Worm (Caenorhabditis elegans): ENCODE results near the gene lys-1.

The lys-1 gene

ce11 chrV:10292819-10293357 is 15.2 kb downstream of the lys-1 start, which contains the start of gene col-149 (continued):
- TF ChIP-seq ceh-44 (GFP tag; IDR thresholded peaks at IDR 0.05) (no peak), F26F4.8 (GFP tag; conservative IDR thresholded peaks at IDR 0.05) (no peak), nhr-28 (tag; optimal IDR thresholded peaks at IDR 0.05) (peak; percentile 81), ztf-11 (tag; optimal IDR thresholded peaks at IDR 0.05) (no peak), mep-1 (tag; optimal IDR thresholded peaks at IDR 0.05) (no peak), lir-3 (tag; optimal IDR thresholded peaks at IDR 0.05) (no peak), ceh-62 (tag; optimal IDR thresholded peaks at IDR 0.05) (no peak), lin-29 (GFP tag; IDR thresholded peaks at IDR 0.05) (no peak), nhr-102 (tag; optimal IDR thresholded peaks at IDR 0.05) (no peak), dve-1 (tag; optimal IDR thresholded peaks at IDR 0.05; ENCODE audit: insufficient read depth) (no peak), tra-1 (GFP tag; IDR thresholded peaks at IDR 0.05) (no peak), ceh-20 (GFP tag; IDR thresholded peaks at IDR 0.05) (no peak), nhr-41 (GFP tag; IDR thresholded peaks at IDR 0.05) (no peak), rbr-2 (tag; optimal IDR thresholded peaks at IDR 0.05) (no peak), unc-130 (GFP tag; optimal IDR thresholded peaks at IDR 0.05) (no peak), lin-15B (tag; optimal IDR thresholded peaks at IDR 0.05) (no peak), set-16 (GFP tag; IDR thresholded peaks at IDR 0.05) (no peak), lin-39 (tag; optimal IDR thresholded peaks at IDR 0.05) (no peak), ceh-28 (tag; optimal IDR thresholded peaks at IDR 0.05) (no peak), D1046.2 (GFP tag; IDR thresholded peaks at IDR 0.05) (peak; percentile 6; the same call in 1 of the 2 replicates), ceh-32 (tag; optimal IDR thresholded peaks at IDR 0.05; ENCODE audit: poor library complexity) (no peak), zag-1 (tag; optimal IDR thresholded peaks at IDR 0.05) (no peak), nhr-42 (GFP tag; IDR thresholded peaks at IDR 0.05) (no peak)

- no peak for TF ChIP-seq Y48G9A.11 (GFP tag; IDR thresholded peaks at IDR 0.05)
- no peak for TF ChIP-seq ztf-7 (tag; optimal IDR thresholded peaks at IDR 0.05)
- TF ChIP-seq ceh-28 (tag; optimal IDR thresholded peaks at IDR 0.05), result no peak
- no peak for TF ChIP-seq ceh-82 (tag; optimal IDR thresholded peaks at IDR 0.05)
- no peak for TF ChIP-seq nhr-48 (tag; optimal IDR thresholded peaks at IDR 0.05)
- no peak for TF ChIP-seq mdl-1 (tag; optimal IDR thresholded peaks at IDR 0.05)
- no peak for TF ChIP-seq hlh-11 (tag; optimal IDR thresholded peaks at IDR 0.05)
- TF ChIP-seq nhr-25 (tag; optimal IDR thresholded peaks at IDR 0.05; ENCODE audit: borderline replicate concordance, insufficient read depth), result no peak
- TF ChIP-seq nhr-28 (tag; optimal IDR thresholded peaks at IDR 0.05), result no peak
- TF ChIP-seq ctbp-1 (GFP tag; IDR thresholded peaks at IDR 0.05), result no peak
- TF ChIP-seq tra-1 (GFP tag; IDR thresholded peaks at IDR 0.05), result no peak
Observed at ce11 chrV:10294549-10294948, 16.8 kb downstream of the lys-1 start, which contains the start of gene col-150. col-150 (minus strand) TSS chrV:10294649.

DNA sequence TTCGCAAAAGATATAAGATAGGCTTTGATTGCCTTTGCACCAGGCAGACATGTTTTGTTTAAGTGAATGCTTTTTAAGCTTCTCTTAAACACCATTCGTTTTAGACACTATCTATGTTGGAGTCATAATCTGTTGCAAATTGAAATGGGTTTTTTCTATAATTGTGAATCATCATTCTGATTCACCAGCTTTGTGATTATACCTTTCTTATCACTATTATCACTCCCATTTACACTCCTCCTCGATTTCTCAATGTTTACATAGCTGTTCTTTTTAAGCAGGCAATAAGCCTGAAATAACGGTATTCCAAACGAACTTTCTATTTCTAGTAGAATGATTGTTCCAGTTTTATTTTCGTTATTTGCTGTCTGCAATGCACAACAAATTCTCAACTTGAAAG is 19.4 kb downstream of the lys-1 start, which contains the start of gene B0024.4:
Gene B0024.4 (plus strand): TSS at position 301 of the 400 bp plus-strand sequence.
- TF ChIP-seq unc-62 (GFP tag; optimal IDR thresholded peaks at IDR 0.05 in 1 of 2), result peak in 1 of 2 experiments; percentile 20
- no peak for TF ChIP-seq unc-62 (tag; optimal IDR thresholded peaks at IDR 0.05)
- peak; percentile 15 for TF ChIP-seq pqm-1 (tag; optimal IDR thresholded peaks at IDR 0.05)
- no peak for TF ChIP-seq egl-43 (GFP tag; IDR thresholded peaks at IDR 0.05)

ce11 chrV:10307283-10307682 is 29.6 kb downstream of the lys-1 start, which contains the start of gene che-12:
che-12 (minus strand) TSS chrV:10307383.
- no peak for TF ChIP-seq dve-1 (tag; optimal IDR thresholded peaks at IDR 0.05; ENCODE audit: insufficient read depth)
- no peak for TF ChIP-seq fos-1 (tag; optimal IDR thresholded peaks at IDR 0.05)
- no peak for TF ChIP-seq mes-2 (tag; optimal IDR thresholded peaks at IDR 0.05; ENCODE audit: poor library complexity, severe bottlenecking)
- no peak for TF ChIP-seq nhr-11 (tag; optimal IDR thresholded peaks at IDR 0.05)
- TF ChIP-seq lin-15B (tag; optimal IDR thresholded peaks at IDR 0.05), result no peak
- no peak for TF ChIP-seq nhr-111 (GFP tag; optimal IDR thresholded peaks at IDR 0.05)
- no peak for TF ChIP-seq nhr-237 (tag; optimal IDR thresholded peaks at IDR 0.05)
- TF ChIP-seq daf-8 (GFP tag; IDR thresholded peaks at IDR 0.05), result no peak
- TF ChIP-seq pqm-1 (tag; optimal IDR thresholded peaks at IDR 0.05), result no peak
- TF ChIP-seq set-16 (GFP tag; IDR thresholded peaks at IDR 0.05), result no peak
- TF ChIP-seq zip-11 (GFP tag; IDR thresholded peaks at IDR 0.05), result no peak
- TF ChIP-seq ceh-44 (GFP tag; IDR thresholded peaks at IDR 0.05), result no peak
- no peak for TF ChIP-seq Y48G9A.11 (GFP tag; IDR thresholded peaks at IDR 0.05)
- no peak for TF ChIP-seq ceh-28 (tag; optimal IDR thresholded peaks at IDR 0.05)
- TF ChIP-seq egl-43 (GFP tag; IDR thresholded peaks at IDR 0.05), result no peak
